Fruit fly (Drosophila melanogaster) whole organism, embryonic: ENCODE measurements around the gene Targ1.
A peak's percentile ranks its signal among the peaks of the same experiment; 100 is the strongest.

Source experiments
- B-H1 ChIP-seq: fragments of 200-800 bp; sonication (Bioruptor generic); IDR thresholded peaks from 3 replicates; pipeline ENCODE4 v1.3.6; 2022; ENCODE audit warnings: missing biosample characterization, missing genetic modification characterization
- Bdp1 ChIP-seq: fragments of 200-800 bp; sonication (Bioruptor generic); optimal IDR thresholded peaks from 3 replicates; lab custom pipeline; 2016; ENCODE audit warnings: missing biosample characterization, missing genetic modification characterization
- CG10274 ChIP-seq: fragments of 200-800 bp; sonication (Bioruptor generic); optimal IDR thresholded peaks from 3 replicates; lab custom pipeline; 2017; ENCODE audit warnings: missing biosample characterization, mild to moderate bottlenecking, missing genetic modification characterization
- CG10959 ChIP-seq: fragments of 200-800 bp; sonication (Bioruptor generic); IDR thresholded peaks from 2 replicates; pipeline ENCODE4 v1.3.6; 2022; ENCODE audit warnings: missing biosample characterization, missing genetic modification characterization
- CG10979 ChIP-seq: fragments of 200-800 bp; sonication (Bioruptor generic); optimal IDR thresholded peaks from 2 replicates; lab custom pipeline; 2018; ENCODE audit warnings: missing biosample characterization, mild to moderate bottlenecking, missing genetic modification characterization, moderate library complexity
- CG11247 ChIP-seq: fragments of 200-800 bp; sonication (Bioruptor generic); IDR thresholded peaks from 2 replicates; pipeline ENCODE4 v1.3.6; 2022; ENCODE audit warnings: missing biosample characterization, missing genetic modification characterization
- CG11504 ChIP-seq: fragments of 200-800 bp; sonication (Bioruptor generic); optimal IDR thresholded peaks from 3 replicates; lab custom pipeline; 2019; ENCODE audit warnings: missing biosample characterization, mild to moderate bottlenecking, missing genetic modification characterization, moderate library complexity
- CG12155 ChIP-seq: fragments of 200-800 bp; sonication (Bioruptor generic); optimal IDR thresholded peaks from 3 replicates; lab custom pipeline; 2016; ENCODE audit warnings: missing biosample characterization, missing genetic modification characterization
- CG14050 ChIP-seq: fragments of 200-800 bp; sonication (Bioruptor generic); IDR thresholded peaks from 3 replicates; pipeline ENCODE4 v1.3.6; 2022; ENCODE audit warnings: missing biosample characterization, missing genetic modification characterization
- CG14441 ChIP-seq: fragments of 200-800 bp; sonication (Bioruptor generic); IDR thresholded peaks from 2 replicates; pipeline ENCODE4 v1.3.6; 2022; ENCODE audit warnings: missing biosample characterization, missing genetic modification characterization
- CG14667 ChIP-seq: fragments of 200-800 bp; sonication (Bioruptor generic); IDR thresholded peaks from 2 replicates; pipeline ENCODE4 v1.3.6; 2022; ENCODE audit warnings: missing biosample characterization, missing genetic modification characterization
- CG15269 ChIP-seq: fragments of 200-800 bp; sonication (Bioruptor generic); optimal IDR thresholded peaks from 2 replicates; lab custom pipeline; 2018; ENCODE audit warnings: missing biosample characterization, mild to moderate bottlenecking, missing genetic modification characterization, moderate library complexity
- CG17829 ChIP-seq: fragments of 200-800 bp; optimal IDR thresholded peaks from 2 replicates; lab custom pipeline; 2019; ENCODE audit warnings: missing biosample characterization, mild to moderate bottlenecking, missing genetic modification characterization, moderate library complexity
- CG18476 ChIP-seq: fragments of 200-800 bp; sonication (Bioruptor generic); optimal IDR thresholded peaks from 2 replicates; lab custom pipeline; 2016; ENCODE audit warnings: missing biosample characterization, mild to moderate bottlenecking, missing genetic modification characterization
- CG2712 ChIP-seq: fragments of 200-800 bp; optimal IDR thresholded peaks from 3 replicates; lab custom pipeline; 2019; ENCODE audit warnings: missing biosample characterization, mild to moderate bottlenecking, missing genetic modification characterization, moderate library complexity
- CG31224 ChIP-seq: fragments of 200-800 bp; sonication (Bioruptor generic); IDR thresholded peaks from 2 replicates; pipeline ENCODE4 v1.3.6; 2022; ENCODE audit warnings: missing biosample characterization, missing genetic modification characterization
- CG31441 ChIP-seq: fragments of 200-800 bp; sonication (Bioruptor generic); IDR thresholded peaks from 2 replicates; pipeline ENCODE4 v1.3.6; 2022; ENCODE audit warnings: missing biosample characterization, missing genetic modification characterization
- CG32532 ChIP-seq: fragments of 200-800 bp; sonication (Bioruptor generic); IDR thresholded peaks from 2 replicates; pipeline ENCODE4 v1.3.6; 2022; ENCODE audit warnings: missing biosample characterization, missing genetic modification characterization
- CG4404 ChIP-seq: fragments of 200-800 bp; sonication (Bioruptor generic); IDR thresholded peaks from 2 replicates; pipeline ENCODE4 v1.3.6; 2022; ENCODE audit warnings: missing biosample characterization, missing genetic modification characterization
- CG4707 ChIP-seq: fragments of 200-800 bp; sonication (Bioruptor generic); optimal IDR thresholded peaks from 2 replicates; lab custom pipeline; 2018; ENCODE audit warnings: missing biosample characterization, mild to moderate bottlenecking, missing genetic modification characterization, moderate library complexity
- CG6654 ChIP-seq: fragments of 200-800 bp; sonication (Bioruptor generic); optimal IDR thresholded peaks from 2 replicates; lab custom pipeline; 2017; ENCODE audit warnings: missing biosample characterization, mild to moderate bottlenecking, missing genetic modification characterization
- CG8924 ChIP-seq: fragments of 200-800 bp; optimal IDR thresholded peaks from 3 replicates; lab custom pipeline; 2019; ENCODE audit warnings: missing biosample characterization, mild to moderate bottlenecking, missing genetic modification characterization, moderate library complexity
- Chrac-16 ChIP-seq: fragments of 200-800 bp; sonication (Bioruptor generic); optimal IDR thresholded peaks from 3 replicates; lab custom pipeline; 2016; ENCODE audit warnings: missing biosample characterization, missing genetic modification characterization
- D ChIP-seq, 2 experiments: fragments of 200-800 bp in 1 of 2; fragments of >200 bp in 1 of 2; sonication (Bioruptor generic) in 1 of 2; optimal IDR thresholded peaks; 2 replicates in 1 of 2; 3 replicates in 1 of 2; lab custom pipeline; 2017; ENCODE audit warnings: mild to moderate bottlenecking in 1 of 2, missing biosample characterization in 1 of 2, missing genetic modification characterization in 1 of 2, missing genetic modification reagents in 1 of 2
- Doc2 ChIP-seq: fragments of 200-800 bp; sonication (Bioruptor generic); IDR thresholded peaks from 2 replicates; pipeline ENCODE4 v1.3.6; 2022; ENCODE audit warnings: missing biosample characterization, missing genetic modification characterization
- Dref ChIP-seq: fragments of 200-800 bp; sonication (Bioruptor generic); IDR thresholded peaks from 2 replicates; pipeline ENCODE4 v1.3.6; 2022; ENCODE audit warnings: missing biosample characterization, missing genetic modification characterization
- H15 ChIP-seq: fragments of 200-800 bp; sonication (Bioruptor generic); IDR thresholded peaks from 3 replicates; pipeline ENCODE4 v1.3.6; 2022; ENCODE audit warnings: missing biosample characterization, missing genetic modification characterization
- Hand ChIP-seq: fragments of 200-800 bp; sonication (Bioruptor generic); optimal IDR thresholded peaks from 2 replicates; lab custom pipeline; 2017; ENCODE audit warnings: mild to moderate bottlenecking, missing biosample characterization, missing genetic modification reagents, missing genetic modification characterization
- Hey ChIP-seq: fragments of 200-800 bp; sonication (Bioruptor generic); optimal IDR thresholded peaks from 3 replicates; lab custom pipeline; 2018; ENCODE audit warnings: missing biosample characterization, mild to moderate bottlenecking, missing genetic modification characterization
- Lim3 ChIP-seq: fragments of 200-800 bp; sonication (Bioruptor generic); IDR thresholded peaks from 2 replicates; pipeline ENCODE4 v1.3.6; 2022; ENCODE audit warnings: missing biosample characterization, missing genetic modification characterization
- abd-A ChIP-seq: fragments of 200-800 bp; sonication (Bioruptor generic); optimal IDR thresholded peaks from 3 replicates; lab custom pipeline; 2019; ENCODE audit warnings: missing biosample characterization, mild to moderate bottlenecking, missing genetic modification characterization, moderate library complexity
- al ChIP-seq: fragments of 200-800 bp; sonication (Bioruptor generic); IDR thresholded peaks from 2 replicates; pipeline ENCODE4 v1.3.6; 2022; ENCODE audit warnings: missing biosample characterization, missing genetic modification characterization
- bsh ChIP-seq, 2 experiments: fragments of 200-800 bp; sonication (Bioruptor generic); optimal IDR thresholded peaks; 2 replicates each; lab custom pipeline; 2017 to 2018; ENCODE audit warnings: mild to moderate bottlenecking in 2 of 2, missing biosample characterization in 2 of 2, missing genetic modification characterization in 2 of 2, moderate library complexity in 1 of 2
- btn ChIP-seq: fragments of 200-800 bp; sonication (Bioruptor generic); optimal IDR thresholded peaks from 2 replicates; lab custom pipeline; 2016; ENCODE audit warnings: missing biosample characterization, missing genetic modification characterization
- cg ChIP-seq: fragments of 200-800 bp; sonication (Bioruptor generic); optimal IDR thresholded peaks from 3 replicates; lab custom pipeline; 2019; ENCODE audit warnings: missing biosample characterization, mild to moderate bottlenecking, missing genetic modification characterization, moderate library complexity
- chinmo ChIP-seq: fragments of 200-800 bp; sonication (Bioruptor generic); IDR thresholded peaks from 4 replicates; pipeline ENCODE4 v1.3.6; 2022; ENCODE audit warnings: missing biosample characterization, missing genetic modification characterization; ENCODE audit not compliant: partially characterized antibody
- chn ChIP-seq: fragments of 200-800 bp; sonication (Bioruptor generic); optimal IDR thresholded peaks from 2 replicates; lab custom pipeline; 2016; ENCODE audit warnings: missing biosample characterization, missing genetic modification characterization
- dati ChIP-seq: fragments of 200-800 bp; sonication (Bioruptor generic); IDR thresholded peaks from 2 replicates; pipeline ENCODE4 v1.3.6; 2022; ENCODE audit warnings: missing biosample characterization, missing genetic modification characterization
- gfzf ChIP-seq: fragments of 200-800 bp; sonication (Bioruptor generic); optimal IDR thresholded peaks from 2 replicates; lab custom pipeline; 2016; ENCODE audit warnings: missing biosample characterization, mild to moderate bottlenecking, missing genetic modification characterization, moderate library complexity
- grau ChIP-seq: fragments of 200-800 bp; optimal IDR thresholded peaks from 3 replicates; lab custom pipeline; 2019; ENCODE audit warnings: missing biosample characterization, mild to moderate bottlenecking, missing genetic modification characterization, moderate library complexity
- oc ChIP-seq: fragments of 200-800 bp; sonication (Bioruptor generic); optimal IDR thresholded peaks from 2 replicates; lab custom pipeline; 2018; ENCODE audit warnings: missing biosample characterization, mild to moderate bottlenecking, missing genetic modification characterization, moderate library complexity
- row ChIP-seq: fragments of 200-800 bp; sonication (Bioruptor generic); IDR thresholded peaks from 3 replicates; pipeline ENCODE4 v1.3.6; 2022; ENCODE audit warnings: missing biosample characterization, missing genetic modification characterization
- sens ChIP-seq: fragments of 200-800 bp; sonication (Bioruptor generic); peaks from one replicate; lab custom pipeline; 2016; ENCODE audit warnings: missing biosample characterization, missing genetic modification characterization
- shn ChIP-seq: fragments of 200-800 bp; sonication (Bioruptor generic); optimal IDR thresholded peaks from 3 replicates; lab custom pipeline; 2016; ENCODE audit warnings: missing biosample characterization, missing genetic modification characterization
- sna ChIP-seq: fragments of 200-800 bp; sonication (Bioruptor generic); IDR thresholded peaks from 2 replicates; pipeline ENCODE4 v1.3.6; 2022; ENCODE audit warnings: missing biosample characterization, missing genetic modification characterization; ENCODE audit not compliant: partially characterized antibody
- stwl ChIP-seq: fragments of 200-800 bp; sonication (Bioruptor generic); optimal IDR thresholded peaks from 3 replicates; lab custom pipeline; 2018; ENCODE audit warnings: missing biosample characterization, mild to moderate bottlenecking, missing genetic modification characterization, moderate library complexity
- tll ChIP-seq, 2 experiments: fragments of 200-800 bp in 1 of 2; fragments of >200 bp in 1 of 2; sonication (Bioruptor generic) in 1 of 2; optimal IDR thresholded peaks; 2 replicates each; lab custom pipeline; 2017 to 2019; ENCODE audit warnings: missing biosample characterization in 2 of 2, missing genetic modification characterization in 2 of 2, mild to moderate bottlenecking in 1 of 2, moderate library complexity in 1 of 2
- toy ChIP-seq: fragments of 200-800 bp; sonication (Bioruptor generic); IDR thresholded peaks from 2 replicates; pipeline ENCODE4 v1.3.6; 2022; ENCODE audit warnings: missing biosample characterization, missing genetic modification characterization
- vvl ChIP-seq: fragments of 200-800 bp; sonication (Bioruptor generic); IDR thresholded peaks from 2 replicates; pipeline ENCODE4 v1.3.6; 2022; ENCODE audit warnings: missing biosample characterization, missing genetic modification characterization
- wek ChIP-seq: fragments of 200-800 bp; sonication (Bioruptor generic); optimal IDR thresholded peaks from 3 replicates; lab custom pipeline; 2018; ENCODE audit warnings: missing biosample characterization, mild to moderate bottlenecking, missing genetic modification characterization, moderate library complexity
- zfh2 ChIP-seq: fragments of 200-800 bp; sonication (Bioruptor generic); optimal IDR thresholded peaks from 2 replicates; lab custom pipeline; 2016; ENCODE audit warnings: missing biosample characterization, missing genetic modification characterization

The Targ1 gene

dm6 chr3L:21223268-21223667, 20.6 kb upstream of the Targ1 start (continued):
- TF ChIP-seq Hand (GFP tag; lab: Kevin White, UChicago) (no peak), D (optimal IDR thresholded peaks at IDR 0.05; lab: Kevin White, UChicago) (no peak), D (GFP tag; optimal IDR thresholded peaks at IDR 0.05; lab: Kevin White, UChicago) (peak; percentile 1), CG4707 (GFP tag; lab: Kevin White, UChicago) (no peak), CG11504 (tag; lab: Kevin White, UChicago) (peak; percentile 52), grau (tag; lab: Kevin White, UChicago) (no peak), toy (no peak), cg (no peak), CG4404 (no peak), abd-A (tag; lab: Kevin White, UChicago) (no peak), CG14050 (no peak), sens (peak; percentile 59), al (GFP tag; lab: Robert Waterston, UW) (no peak), shn (GFP tag; lab: Kevin White, UChicago) (no peak), Doc2 (GFP tag; lab: Robert Waterston, UW) (no peak), CG10274 (GFP tag; lab: Kevin White, UChicago) (no peak), wek (GFP tag; lab: Kevin White, UChicago) (no peak), Bdp1 (GFP tag; lab: Kevin White, UChicago) (no peak), Lim3 (GFP tag; lab: Robert Waterston, UW) (no peak), CG14667 (GFP tag; lab: Robert Waterston, UW) (no peak), CG10959 (GFP tag; lab: Robert Waterston, UW) (no peak), bsh (GFP tag; optimal IDR thresholded peaks at IDR 0.05; lab: Kevin White, UChicago) (peak in 1 of 2 experiments; percentile 48), btn (GFP tag; lab: Kevin White, UChicago) (no peak), zfh2 (no peak), B-H1 (no peak), CG11247 (no peak), CG8924 (no peak), Dref (GFP tag; lab: Robert Waterston, UW) (no peak), CG12155 (no peak), CG31441 (GFP tag; lab: Robert Waterston, UW) (peak; percentile 28; the same call in 1 of the 2 replicates), chn (no peak), Chrac-16 (GFP tag; lab: Kevin White, UChicago) (no peak), vvl (GFP tag; lab: Robert Waterston, UW) (peak; percentile 47; the same call in 1 of the 2 replicates), oc (no peak), tll (GFP tag; optimal IDR thresholded peaks at IDR 0.05; lab: Kevin White, UChicago) (no peak), Hey (no peak), chinmo (GFP tag; lab: Robert Waterston, UW) (no peak), CG6654 (GFP tag; lab: Kevin White, UChicago) (no peak), stwl (tag; lab: Kevin White, UChicago) (no peak), CG15269 (tag; lab: Kevin White, UChicago) (no peak), CG31224 (GFP tag; lab: Robert Waterston, UW) (no peak), gfzf (GFP tag; lab: Kevin White, UChicago) (no peak), sna (GFP tag; lab: Robert Waterston, UW) (no peak), CG14441 (no peak), CG2712 (peak; percentile 30), row (GFP tag; lab: Robert Waterston, UW) (peak; percentile 17; the same call in 1 of the 3 replicates), H15 (GFP tag; lab: Robert Waterston, UW) (no peak), CG10979 (tag; lab: Kevin White, UChicago) (peak; percentile 52), dati (GFP tag; lab: Robert Waterston, UW) (no peak), CG18476 (GFP tag; lab: Kevin White, UChicago) (no peak), CG32532 (GFP tag; lab: Robert Waterston, UW) (no peak), CG17829 (peak; percentile 1)
